Worm (Caenorhabditis elegans) whole organism, L3 larva: ENCODE data around the gene cyp-35B2.

Source experiments
- ZK546.5 ChIP-seq: sonication (generic microtip); optimal IDR thresholded peaks from 2 replicates; lab custom pipeline; 2017; ENCODE audit warnings: missing biosample characterization, missing genetic modification characterization
- aly-2 ChIP-seq: fragments of 150-350 bp; optimal IDR thresholded peaks from 2 replicates; lab custom pipeline; 2014; ENCODE audit warnings: missing biosample characterization, missing genetic modification characterization
- ama-1 ChIP-seq: fragments of 150-350 bp; optimal IDR thresholded peaks from 2 replicates; lab custom pipeline; 2018
- ceh-16 ChIP-seq: sonication (generic microtip); optimal IDR thresholded peaks from 2 replicates; lab custom pipeline; 2017; ENCODE audit warnings: missing biosample characterization, missing genetic modification characterization
- ceh-82 ChIP-seq: fragments of 150-350 bp; optimal IDR thresholded peaks from 2 replicates; lab custom pipeline; 2014; ENCODE audit warnings: missing biosample characterization, missing genetic modification characterization
- elt-1 ChIP-seq: fragments of 150-350 bp; optimal IDR thresholded peaks from 2 replicates; lab custom pipeline; 2014; ENCODE audit warnings: missing biosample characterization, missing genetic modification characterization
- elt-2 ChIP-seq: sonication (generic microtip); optimal IDR thresholded peaks from 2 replicates; lab custom pipeline; 2016; ENCODE audit warnings: missing genetic modification reagents, mild to moderate bottlenecking, missing genetic modification characterization, missing compliant biosample characterization
- eor-1 ChIP-seq, 2 experiments: fragments of 150-350 bp; optimal IDR thresholded peaks; 2 replicates each; lab custom pipeline; 2014 to 2018; ENCODE audit warnings: missing biosample characterization in 2 of 2, missing genetic modification characterization in 2 of 2
- fos-1 ChIP-seq: fragments of 150-350 bp; optimal IDR thresholded peaks from 2 replicates; lab custom pipeline; 2014; ENCODE audit warnings: missing biosample characterization, missing genetic modification characterization
- hmg-11 ChIP-seq: sonication (generic microtip); optimal IDR thresholded peaks from 2 replicates; lab custom pipeline; 2016; ENCODE audit warnings: missing genetic modification characterization, missing compliant biosample characterization
- jun-1 ChIP-seq: fragments of 150-350 bp; optimal IDR thresholded peaks from 2 replicates; lab custom pipeline; 2014; ENCODE audit warnings: missing biosample characterization, missing genetic modification reagents, missing genetic modification characterization
- lin-39 ChIP-seq: fragments of 150-350 bp; optimal IDR thresholded peaks from 2 replicates; lab custom pipeline; 2018; ENCODE audit warnings: missing biosample characterization, missing genetic modification reagents, missing genetic modification characterization
- mml-1 ChIP-seq: fragments of 150-350 bp; sonication (generic microtip); optimal IDR thresholded peaks from 3 replicates; lab custom pipeline; 2014; ENCODE audit warnings: missing biosample characterization, missing genetic modification characterization
- nfya-1 ChIP-seq: sonication (generic microtip); optimal IDR thresholded peaks from 2 replicates; lab custom pipeline; 2017; ENCODE audit warnings: missing genetic modification characterization, mild to moderate bottlenecking, missing compliant biosample characterization, antibody characterized with exemption, moderate library complexity; ENCODE audit not compliant: insufficient read depth
- nhr-23 ChIP-seq: fragments of 150-350 bp; optimal IDR thresholded peaks from 2 replicates; lab custom pipeline; 2014; ENCODE audit warnings: missing biosample characterization, missing genetic modification reagents, missing genetic modification characterization
- nhr-237 ChIP-seq: fragments of 150-350 bp; optimal IDR thresholded peaks from 2 replicates; lab custom pipeline; 2014; ENCODE audit warnings: missing biosample characterization, missing genetic modification characterization
- nhr-25 ChIP-seq: sonication (generic microtip); optimal IDR thresholded peaks from 2 replicates; lab custom pipeline; 2017; ENCODE audit warnings: missing biosample characterization, missing genetic modification characterization
- nhr-28 ChIP-seq: fragments of 150-350 bp; optimal IDR thresholded peaks from 2 replicates; lab custom pipeline; 2014; ENCODE audit warnings: missing biosample characterization, missing genetic modification characterization
- nhr-43 ChIP-seq: sonication (generic microtip); optimal IDR thresholded peaks from 2 replicates; lab custom pipeline; 2016; ENCODE audit warnings: mild to moderate bottlenecking, missing genetic modification characterization, missing compliant biosample characterization; ENCODE audit not compliant: poor library complexity, severe bottlenecking
- nhr-76 ChIP-seq: fragments of 150-350 bp; sonication (generic microtip); optimal IDR thresholded peaks from 5 replicates; lab custom pipeline; 2014; ENCODE audit warnings: missing biosample characterization, missing genetic modification characterization
- pha-4 ChIP-seq: fragments of 150-350 bp; optimal IDR thresholded peaks from 2 replicates; lab custom pipeline; 2014; ENCODE audit warnings: missing biosample characterization, missing genetic modification reagents, missing genetic modification characterization
- pqm-1 ChIP-seq: fragments of 150-350 bp; optimal IDR thresholded peaks from 2 replicates; lab custom pipeline; 2017; ENCODE audit warnings: missing biosample characterization, missing genetic modification characterization, inconsistent platforms
- sea-2 ChIP-seq: fragments of 150-350 bp; sonication (generic microtip); optimal IDR thresholded peaks from 4 replicates; lab custom pipeline; 2014; ENCODE audit warnings: missing biosample characterization, missing genetic modification reagents, missing genetic modification characterization
- skn-1 ChIP-seq: fragments of 150-350 bp; optimal IDR thresholded peaks from 2 replicates; lab custom pipeline; 2014; ENCODE audit warnings: missing biosample characterization, missing genetic modification characterization
- snpc-4 ChIP-seq: fragments of 150-350 bp; optimal IDR thresholded peaks from 2 replicates; lab custom pipeline; 2014; ENCODE audit warnings: missing biosample characterization, missing genetic modification characterization
- tbx-2 ChIP-seq: sonication (generic microtip); optimal IDR thresholded peaks from 2 replicates; lab custom pipeline; 2016; ENCODE audit warnings: mild to moderate bottlenecking, missing genetic modification characterization, missing compliant biosample characterization
- unc-39 ChIP-seq: sonication (generic microtip); optimal IDR thresholded peaks from 4 replicates; lab custom pipeline; 2017; ENCODE audit warnings: missing biosample characterization, missing genetic modification characterization
- unc-62 ChIP-seq: fragments of 150-350 bp; sonication (generic microtip); optimal IDR thresholded peaks from 4 replicates; lab custom pipeline; 2014; ENCODE audit warnings: missing biosample characterization, missing genetic modification reagents, missing genetic modification characterization
- zag-1 ChIP-seq: fragments of 150-350 bp; optimal IDR thresholded peaks from 2 replicates; lab custom pipeline; 2014; ENCODE audit warnings: missing biosample characterization, missing genetic modification characterization
- ztf-11 ChIP-seq: fragments of 150-350 bp; optimal IDR thresholded peaks from 2 replicates; lab custom pipeline; 2014; ENCODE audit warnings: missing biosample characterization, missing genetic modification characterization
- ztf-4 ChIP-seq: fragments of 150-350 bp; optimal IDR thresholded peaks from 2 replicates; lab custom pipeline; 2014; ENCODE audit warnings: missing biosample characterization, missing genetic modification characterization

The cyp-35B2 gene

ce11 chrV:3941860-3942259 lies at the start of gene cyp-35B2:
cyp-35B2 (plus strand) TSS chrV:3942160.
- TF ChIP-seq nhr-23 (tag; lab: Kevin White, UChicago), result no peak
- TF ChIP-seq lin-39 (tag; lab: Kevin White, UChicago), result no peak
- no peak for TF ChIP-seq unc-39 (tag; lab: Kevin White, UChicago)
- no peak for TF ChIP-seq nhr-28
- no peak for TF ChIP-seq fos-1 (tag; lab: Kevin White, UChicago)
- TF ChIP-seq zag-1 (tag; lab: Kevin White, UChicago), result no peak
- TF ChIP-seq nhr-43, result no peak
- TF ChIP-seq tbx-2, result no peak
- TF ChIP-seq ceh-16, result no peak
- TF ChIP-seq sea-2, result no peak
- TF ChIP-seq ZK546.5 (tag; lab: Kevin White, UChicago), result no peak
- TF ChIP-seq eor-1 (tag; optimal IDR thresholded peaks at IDR 0.05; lab: Kevin White, UChicago), result no peak
- no peak for TF ChIP-seq pqm-1
- no peak for TF ChIP-seq nhr-76 (tag; lab: Kevin White, UChicago)

ce11 chrV:3892361-3892904 lies 49.5 kb upstream of the cyp-35B2 start, which contains the start of gene C17E7.4:
C17E7.4 (plus strand) TSS chrV:3892854.
- no peak for TF ChIP-seq ceh-82 (tag; lab: Kevin White, UChicago)
- TF ChIP-seq elt-2 (tag; lab: Kevin White, UChicago), result no peak
- no peak for TF ChIP-seq hmg-11 (tag; lab: Kevin White, UChicago)
- no peak for TF ChIP-seq unc-62
- TF ChIP-seq elt-1 (tag; lab: Kevin White, UChicago), result no peak
- TF ChIP-seq nhr-43, result no peak
- TF ChIP-seq fos-1 (tag; lab: Kevin White, UChicago), result no peak
- TF ChIP-seq aly-2 (tag; lab: Kevin White, UChicago), result no peak
- TF ChIP-seq sea-2, result no peak
- TF ChIP-seq mml-1 (tag; lab: Kevin White, UChicago), result no peak
- no peak for TF ChIP-seq ztf-4 (tag; lab: Kevin White, UChicago)

ce11 chrV:3894661-3895060 lies 47.3 kb upstream of the cyp-35B2 start, which contains the start of gene sre-9:
sre-9 (plus strand) TSS chrV:3894961.
- no peak for TF ChIP-seq mml-1 (tag; lab: Kevin White, UChicago)
- no peak for TF ChIP-seq ama-1 (lab: Kevin White, UChicago)
- no peak for TF ChIP-seq fos-1 (tag; lab: Kevin White, UChicago)
- no peak for TF ChIP-seq nhr-28
- no peak for TF ChIP-seq jun-1 (tag; lab: Kevin White, UChicago)
- TF ChIP-seq nhr-76 (tag; lab: Kevin White, UChicago), result no peak

ce11 chrV:3896018-3896417 lies 45.9 kb upstream of the cyp-35B2 start:
- no peak for TF ChIP-seq zag-1 (tag; lab: Kevin White, UChicago)
- no peak for TF ChIP-seq ztf-11 (tag; lab: Kevin White, UChicago)
- no peak for TF ChIP-seq snpc-4 (tag; lab: Kevin White, UChicago)
- TF ChIP-seq skn-1 (tag; lab: Kevin White, UChicago), result no peak
- TF ChIP-seq hmg-11 (tag; lab: Kevin White, UChicago), result no peak
- no peak for TF ChIP-seq pha-4 (tag; lab: Kevin White, UChicago)
- no peak for TF ChIP-seq mml-1 (tag; lab: Kevin White, UChicago)
- no peak for TF ChIP-seq sea-2
- no peak for TF ChIP-seq eor-1 (tag; optimal IDR thresholded peaks at IDR 0.05; lab: Kevin White, UChicago)
- no peak for TF ChIP-seq nhr-237 (tag; lab: Kevin White, UChicago)
- TF ChIP-seq unc-62, result no peak
- TF ChIP-seq elt-1 (tag; lab: Kevin White, UChicago), result no peak

- TF ChIP-seq ama-1 (lab: Kevin White, UChicago) (no peak), jun-1 (tag; lab: Kevin White, UChicago) (no peak), nhr-25 (no peak), nfya-1 (tag; lab: Kevin White, UChicago) (no peak), skn-1 (tag; lab: Kevin White, UChicago) (no peak), nhr-23 (tag; lab: Kevin White, UChicago) (no peak)
These were observed 41.9 kb upstream of the cyp-35B2 start, which contains the start of gene irld-22 for ce11 chrV:3900102-3900501. irld-22 (minus strand) TSS chrV:3900202.
